Worm (Caenorhabditis elegans) whole organism, L2 larva: Measurements from ENCODE around the gene anoh-2.

Source experiments
- C34F6.9 ChIP-seq: fragments of 150-350 bp; optimal IDR thresholded peaks from 2 replicates; lab custom pipeline; 2014; ENCODE audit warnings: missing biosample characterization, missing genetic modification characterization
- F13H6.1 ChIP-seq: sonication (generic microtip); optimal IDR thresholded peaks from 2 replicates; lab custom pipeline; 2016; ENCODE audit warnings: missing genetic modification characterization, missing compliant biosample characterization
- R02D3.7 ChIP-seq: fragments of 150-350 bp; optimal IDR thresholded peaks from 2 replicates; lab custom pipeline; 2014; ENCODE audit warnings: missing biosample characterization, missing genetic modification characterization
- Y55F3AM.14 ChIP-seq: fragments of 200-800 bp; sonication (Bioruptor generic); optimal IDR thresholded peaks from 2 replicates; lab custom pipeline; 2018; ENCODE audit warnings: mild to moderate bottlenecking, missing genetic modification characterization, missing compliant biosample characterization
- ZK546.5 ChIP-seq: sonication (generic microtip); optimal IDR thresholded peaks from 2 replicates; lab custom pipeline; 2017; ENCODE audit warnings: missing biosample characterization, missing genetic modification characterization
- alr-1 ChIP-seq: fragments of 150-350 bp; optimal IDR thresholded peaks from 2 replicates; lab custom pipeline; 2014; ENCODE audit warnings: missing biosample characterization, missing genetic modification characterization
- aly-2 ChIP-seq: fragments of 150-350 bp; optimal IDR thresholded peaks from 2 replicates; lab custom pipeline; 2014; ENCODE audit warnings: missing biosample characterization, missing genetic modification characterization
- ama-1 ChIP-seq: fragments of 150-350 bp; optimal IDR thresholded peaks from 2 replicates; lab custom pipeline; 2018; ENCODE audit warnings: inconsistent platforms
- blmp-1 ChIP-seq: sonication (generic microtip); optimal IDR thresholded peaks from 2 replicates; lab custom pipeline; 2017; ENCODE audit warnings: missing genetic modification characterization, mild to moderate bottlenecking, missing compliant biosample characterization, antibody characterized with exemption, moderate library complexity; ENCODE audit not compliant: insufficient read depth
- ceh-16 ChIP-seq: fragments of 150-350 bp; optimal IDR thresholded peaks from 2 replicates; lab custom pipeline; 2014; ENCODE audit warnings: missing biosample characterization, missing genetic modification characterization
- ceh-82 ChIP-seq: fragments of 150-350 bp; optimal IDR thresholded peaks from 2 replicates; lab custom pipeline; 2014; ENCODE audit warnings: missing biosample characterization, missing genetic modification characterization
- crh-2 ChIP-seq: sonication (generic microtip); optimal IDR thresholded peaks from 2 replicates; lab custom pipeline; 2017; ENCODE audit warnings: missing biosample characterization, missing genetic modification characterization
- dmd-4 ChIP-seq: sonication (generic microtip); optimal IDR thresholded peaks from 2 replicates; lab custom pipeline; 2017; ENCODE audit warnings: missing biosample characterization, missing genetic modification characterization
- egl-27 ChIP-seq: sonication (generic microtip); optimal IDR thresholded peaks from 3 replicates; lab custom pipeline; 2017; ENCODE audit warnings: missing biosample characterization, missing genetic modification reagents, missing genetic modification characterization
- elt-1 ChIP-seq: fragments of 150-350 bp; optimal IDR thresholded peaks from 2 replicates; lab custom pipeline; 2014; ENCODE audit warnings: missing biosample characterization, missing genetic modification characterization
- elt-3 ChIP-seq: sonication (generic microtip); optimal IDR thresholded peaks from 2 replicates; lab custom pipeline; 2017; ENCODE audit warnings: missing biosample characterization, missing genetic modification characterization
- fos-1 ChIP-seq: fragments of 150-350 bp; optimal IDR thresholded peaks from 2 replicates; lab custom pipeline; 2014; ENCODE audit warnings: missing biosample characterization, missing genetic modification characterization
- gmeb-1 ChIP-seq: fragments of 150-350 bp; optimal IDR thresholded peaks from 2 replicates; lab custom pipeline; 2014; ENCODE audit warnings: missing biosample characterization, missing genetic modification characterization
- lin-11 ChIP-seq: fragments of 150-350 bp; sonication (generic microtip); optimal IDR thresholded peaks from 2 replicates; lab custom pipeline; 2014; ENCODE audit warnings: missing biosample characterization, missing genetic modification characterization, inconsistent platforms, mixed read lengths
- lin-13 ChIP-seq: fragments of 150-350 bp; optimal IDR thresholded peaks from 2 replicates; lab custom pipeline; 2014; ENCODE audit warnings: missing biosample characterization, missing genetic modification reagents, missing genetic modification characterization
- lin-39 ChIP-seq: fragments of 150-350 bp; optimal IDR thresholded peaks from 2 replicates; lab custom pipeline; 2014; ENCODE audit warnings: missing biosample characterization, missing genetic modification reagents, missing genetic modification characterization
- lsy-2 ChIP-seq, 2 experiments: fragments of 150-350 bp in 1 of 2; sonication (generic microtip) in 1 of 2; optimal IDR thresholded peaks; 2 replicates each; lab custom pipeline; 2014 to 2017; ENCODE audit warnings: missing biosample characterization in 2 of 2, missing genetic modification characterization in 2 of 2
- mab-5 ChIP-seq: fragments of 150-350 bp; optimal IDR thresholded peaks from 2 replicates; lab custom pipeline; 2014; ENCODE audit warnings: missing biosample characterization, missing genetic modification characterization
- mbf-1 ChIP-seq: sonication (generic microtip); optimal IDR thresholded peaks from 2 replicates; lab custom pipeline; 2017; ENCODE audit warnings: missing biosample characterization, missing genetic modification characterization
- mdl-1 ChIP-seq, 2 experiments: fragments of 150-350 bp in 1 of 2; sonication (generic microtip) in 1 of 2; optimal IDR thresholded peaks; 2 replicates each; lab custom pipeline; 2017; ENCODE audit warnings: missing biosample characterization in 2 of 2, missing genetic modification characterization in 2 of 2
- nhr-10 ChIP-seq: sonication (generic microtip); optimal IDR thresholded peaks from 2 replicates; lab custom pipeline; 2017; ENCODE audit warnings: missing biosample characterization, missing genetic modification characterization
- nhr-11 ChIP-seq: fragments of 150-350 bp; optimal IDR thresholded peaks from 2 replicates; lab custom pipeline; 2014; ENCODE audit warnings: missing biosample characterization, missing genetic modification characterization
- nhr-12 ChIP-seq: fragments of 150-350 bp; optimal IDR thresholded peaks from 2 replicates; lab custom pipeline; 2014; ENCODE audit warnings: missing biosample characterization, missing genetic modification characterization
- nhr-129 ChIP-seq: fragments of 150-350 bp; optimal IDR thresholded peaks from 2 replicates; lab custom pipeline; 2014; ENCODE audit warnings: missing biosample characterization, missing genetic modification characterization
- nhr-21 ChIP-seq: fragments of 150-350 bp; optimal IDR thresholded peaks from 2 replicates; lab custom pipeline; 2014; ENCODE audit warnings: missing biosample characterization, missing genetic modification characterization
- nhr-23 ChIP-seq: fragments of 150-350 bp; optimal IDR thresholded peaks from 2 replicates; lab custom pipeline; 2014; ENCODE audit warnings: missing biosample characterization, missing genetic modification reagents, missing genetic modification characterization
- nhr-237 ChIP-seq: fragments of 150-350 bp; optimal IDR thresholded peaks from 2 replicates; lab custom pipeline; 2014; ENCODE audit warnings: missing biosample characterization, missing genetic modification characterization
- nhr-25 ChIP-seq: fragments of 150-350 bp; sonication (generic microtip); optimal IDR thresholded peaks from 3 replicates; lab custom pipeline; 2014; ENCODE audit warnings: missing biosample characterization, missing genetic modification characterization
- nhr-6 ChIP-seq: fragments of 150-350 bp; optimal IDR thresholded peaks from 2 replicates; lab custom pipeline; 2014; ENCODE audit warnings: missing biosample characterization, missing genetic modification characterization
- nhr-77 ChIP-seq: fragments of 150-350 bp; optimal IDR thresholded peaks from 2 replicates; lab custom pipeline; 2014; ENCODE audit warnings: missing biosample characterization, missing genetic modification characterization
- peb-1 ChIP-seq: fragments of 150-350 bp; optimal IDR thresholded peaks from 2 replicates; lab custom pipeline; 2014; ENCODE audit warnings: missing biosample characterization, missing genetic modification characterization
- sem-4 ChIP-seq: fragments of 150-350 bp; optimal IDR thresholded peaks from 2 replicates; lab custom pipeline; 2014; ENCODE audit warnings: missing biosample characterization, missing genetic modification reagents, missing genetic modification characterization
- skn-1 ChIP-seq: sonication (generic microtip); optimal IDR thresholded peaks from 2 replicates; lab custom pipeline; 2017; ENCODE audit warnings: missing biosample characterization, missing genetic modification characterization
- sma-3 ChIP-seq: sonication (generic microtip); optimal IDR thresholded peaks from 2 replicates; lab custom pipeline; 2016; ENCODE audit warnings: missing genetic modification reagents, missing genetic modification characterization, missing compliant biosample characterization
- sma-9 ChIP-seq, 2 experiments: fragments of 150-350 bp in 1 of 2; sonication (generic microtip) in 1 of 2; optimal IDR thresholded peaks; 2 replicates each; lab custom pipeline; 2014 to 2016; ENCODE audit warnings: missing genetic modification characterization in 2 of 2, mild to moderate bottlenecking in 1 of 2, missing biosample characterization in 1 of 2, missing compliant biosample characterization in 1 of 2, missing genetic modification reagents in 1 of 2, moderate library complexity in 1 of 2
- snpc-4 ChIP-seq: fragments of 150-350 bp; optimal IDR thresholded peaks from 2 replicates; lab custom pipeline; 2014; ENCODE audit warnings: missing biosample characterization, missing genetic modification characterization
- unc-39 ChIP-seq: fragments of 150-350 bp; optimal IDR thresholded peaks from 2 replicates; lab custom pipeline; 2014; ENCODE audit warnings: missing biosample characterization, missing genetic modification characterization
- unc-55 ChIP-seq: fragments of 150-350 bp; sonication (generic microtip); optimal IDR thresholded peaks from 3 replicates; lab custom pipeline; 2014; ENCODE audit warnings: missing biosample characterization, missing genetic modification reagents, missing genetic modification characterization
- unc-62 ChIP-seq: fragments of 150-350 bp; optimal IDR thresholded peaks from 2 replicates; lab custom pipeline; 2014; ENCODE audit warnings: missing biosample characterization, missing genetic modification reagents, missing genetic modification characterization
- zag-1 ChIP-seq: fragments of 150-350 bp; optimal IDR thresholded peaks from 2 replicates; lab custom pipeline; 2014; ENCODE audit warnings: missing biosample characterization, missing genetic modification characterization
- ztf-1 ChIP-seq: fragments of 200-800 bp; sonication (Bioruptor generic); conservative IDR thresholded peaks from 2 replicates; pipeline ENCODE4 v1.3.6; 2022; ENCODE audit warnings: missing genetic modification characterization, missing compliant biosample characterization
- ztf-11 ChIP-seq: sonication (generic microtip); optimal IDR thresholded peaks from 2 replicates; lab custom pipeline; 2017; ENCODE audit warnings: missing biosample characterization, missing genetic modification characterization
- ztf-4 ChIP-seq: fragments of 150-350 bp; optimal IDR thresholded peaks from 2 replicates; lab custom pipeline; 2014; ENCODE audit warnings: missing biosample characterization, missing genetic modification characterization

anoh-2 gene

ce11 chrIV:14610942-14611724 lies 47.0 kb upstream of the anoh-2 start:
- no peak for TF ChIP-seq mbf-1
- no peak for TF ChIP-seq unc-39 (tag; lab: Kevin White, UChicago)
- TF ChIP-seq nhr-77: no peak
- TF ChIP-seq elt-3 (tag; lab: Kevin White, UChicago): no peak
- peak; percentile 91 for TF ChIP-seq nhr-129 (tag; lab: Kevin White, UChicago)
- peak; percentile 83 for TF ChIP-seq nhr-25
- TF ChIP-seq crh-2 (tag; lab: Kevin White, UChicago): peak; percentile 34
- no peak for TF ChIP-seq Y55F3AM.14 (GFP tag; lab: Kevin White, UChicago)
- TF ChIP-seq F13H6.1 (tag; lab: Kevin White, UChicago): peak; percentile 84
- peak; percentile 86 for TF ChIP-seq blmp-1 (tag; lab: Kevin White, UChicago)
- TF ChIP-seq nhr-12 (tag; lab: Kevin White, UChicago): no peak
- peak; percentile 97 for TF ChIP-seq sma-9 (GFP tag; optimal IDR thresholded peaks at IDR 0.05; lab: Kevin White, UChicago)
- TF ChIP-seq sma-9 (tag; optimal IDR thresholded peaks at IDR 0.05; lab: Kevin White, UChicago): peak; percentile 26
- peak; percentile 36 for TF ChIP-seq peb-1 (tag; lab: Kevin White, UChicago)
- TF ChIP-seq sma-3 (GFP tag; lab: Kevin White, UChicago): peak; percentile 64
- no peak for TF ChIP-seq mab-5 (tag; lab: Kevin White, UChicago)
- peak; percentile 45 for TF ChIP-seq nhr-11 (tag; lab: Kevin White, UChicago)
- TF ChIP-seq lin-11 (tag; lab: Kevin White, UChicago): no peak
- TF ChIP-seq fos-1 (tag; lab: Kevin White, UChicago): peak; percentile 54
- TF ChIP-seq unc-62 (GFP tag; lab: Kevin White, UChicago): no peak
- no peak for TF ChIP-seq nhr-10 (tag; lab: Kevin White, UChicago)
- no peak for TF ChIP-seq ZK546.5 (tag; lab: Kevin White, UChicago)
- peak; percentile 27 for TF ChIP-seq C34F6.9 (tag; lab: Kevin White, UChicago)
- peak; percentile 32 for TF ChIP-seq sem-4
- TF ChIP-seq zag-1 (tag; lab: Kevin White, UChicago): no peak
- TF ChIP-seq ztf-1: no peak
- no peak for TF ChIP-seq snpc-4 (tag; lab: Kevin White, UChicago)
- no peak for TF ChIP-seq nhr-237 (tag; lab: Kevin White, UChicago)
- no peak for TF ChIP-seq elt-1 (tag; lab: Kevin White, UChicago)
- peak; percentile 31 for TF ChIP-seq gmeb-1 (tag; lab: Kevin White, UChicago)
- no peak for TF ChIP-seq nhr-23 (tag; lab: Kevin White, UChicago)
- peak; percentile 13 for TF ChIP-seq nhr-6 (tag; lab: Kevin White, UChicago)
- TF ChIP-seq ama-1 (lab: Kevin White, UChicago): no peak
- TF ChIP-seq aly-2 (tag; lab: Kevin White, UChicago): no peak
- peak; percentile 46 for TF ChIP-seq lin-13 (GFP tag; lab: Kevin White, UChicago)
- TF ChIP-seq alr-1 (tag; lab: Kevin White, UChicago): no peak
- no peak for TF ChIP-seq ztf-11 (tag; lab: Kevin White, UChicago)
- no peak for TF ChIP-seq lin-39
- peak in 1 of 2 experiments; percentile 7 for TF ChIP-seq mdl-1 (tag; optimal IDR thresholded peaks at IDR 0.05; lab: Kevin White, UChicago)
- no peak for TF ChIP-seq dmd-4
- TF ChIP-seq nhr-21 (tag; lab: Kevin White, UChicago): peak; percentile 86
- peak in 1 of 2 experiments; percentile 58 for TF ChIP-seq lsy-2 (tag; optimal IDR thresholded peaks at IDR 0.05; lab: Kevin White, UChicago)
- no peak for TF ChIP-seq R02D3.7 (tag; lab: Kevin White, UChicago)
- TF ChIP-seq ceh-16 (tag; lab: Kevin White, UChicago): peak; percentile 49
- TF ChIP-seq ztf-4 (tag; lab: Kevin White, UChicago): no peak
- TF ChIP-seq ceh-82 (tag; lab: Kevin White, UChicago): no peak
- peak; percentile 63 for TF ChIP-seq egl-27 (tag; lab: Kevin White, UChicago)
- TF ChIP-seq skn-1: no peak
- TF ChIP-seq unc-55 (GFP tag; lab: Kevin White, UChicago): no peak
